Fruit fly (Drosophila melanogaster) whole organism, embryonic: ENCODE measurements around the gene Tsen34.

Source experiments
- Bdp1 ChIP-seq: fragments of 200-800 bp; sonication (Bioruptor generic); optimal IDR thresholded peaks from 3 replicates; lab custom pipeline; 2016; ENCODE audit warnings: missing biosample characterization, missing genetic modification characterization
- CG10654 ChIP-seq: fragments of 200-800 bp; sonication (Bioruptor generic); optimal IDR thresholded peaks from 2 replicates; lab custom pipeline; 2016; ENCODE audit warnings: missing biosample characterization, missing genetic modification characterization
- CG10959 ChIP-seq: fragments of 200-800 bp; sonication (Bioruptor generic); IDR thresholded peaks from 2 replicates; pipeline ENCODE4 v1.3.6; 2022; ENCODE audit warnings: missing biosample characterization, missing genetic modification characterization
- CG11398 ChIP-seq: fragments of 200-800 bp; sonication (Bioruptor generic); optimal IDR thresholded peaks from 2 replicates; lab custom pipeline; 2016; ENCODE audit warnings: missing biosample characterization, missing genetic modification characterization
- CG12942 ChIP-seq: fragments of 200-800 bp; sonication (Bioruptor generic); optimal IDR thresholded peaks from 3 replicates; lab custom pipeline; 2016; ENCODE audit warnings: missing biosample characterization, missing genetic modification characterization
- CG13123 ChIP-seq: fragments of 200-800 bp; sonication (Bioruptor generic); optimal IDR thresholded peaks from 2 replicates; lab custom pipeline; 2016; ENCODE audit warnings: missing biosample characterization, missing genetic modification characterization
- CG15011 ChIP-seq: fragments of 200-800 bp; sonication (Bioruptor generic); optimal IDR thresholded peaks from 3 replicates; lab custom pipeline; 2018; ENCODE audit warnings: missing biosample characterization, mild to moderate bottlenecking, missing genetic modification characterization
- CG1529 ChIP-seq: fragments of 200-800 bp; sonication (Bioruptor generic); optimal IDR thresholded peaks from 3 replicates; lab custom pipeline; 2018; ENCODE audit warnings: missing biosample characterization, missing genetic modification characterization
- CG17186 ChIP-seq: fragments of 200-800 bp; sonication (Bioruptor generic); optimal IDR thresholded peaks from 3 replicates; lab custom pipeline; 2017; ENCODE audit warnings: missing biosample characterization, missing genetic modification reagents, missing genetic modification characterization
- CG17385 ChIP-seq: fragments of 200-800 bp; sonication (Bioruptor generic); optimal IDR thresholded peaks from 3 replicates; lab custom pipeline; 2018; ENCODE audit warnings: missing biosample characterization, mild to moderate bottlenecking, missing genetic modification characterization
- CG17568 ChIP-seq: fragments of 200-800 bp; sonication (Bioruptor generic); optimal IDR thresholded peaks from 2 replicates; lab custom pipeline; 2018; ENCODE audit warnings: missing biosample characterization, mild to moderate bottlenecking, missing genetic modification characterization, moderate library complexity
- CG17912 ChIP-seq: fragments of 200-800 bp; sonication (Bioruptor generic); optimal IDR thresholded peaks from 2 replicates; lab custom pipeline; 2018; ENCODE audit warnings: missing biosample characterization, mild to moderate bottlenecking, missing genetic modification characterization
- CG18619 ChIP-seq: fragments of 200-800 bp; sonication (Bioruptor generic); optimal IDR thresholded peaks from 3 replicates; lab custom pipeline; 2017; ENCODE audit warnings: missing biosample characterization, mild to moderate bottlenecking, missing genetic modification characterization
- CG2199 ChIP-seq: fragments of 200-800 bp; sonication (Bioruptor generic); IDR thresholded peaks from 3 replicates; pipeline ENCODE4 v1.3.6; 2022; ENCODE audit warnings: missing biosample characterization, missing genetic modification characterization
- CG30431 ChIP-seq: fragments of 200-800 bp; sonication (Bioruptor generic); optimal IDR thresholded peaks from 2 replicates; lab custom pipeline; 2017; ENCODE audit warnings: missing biosample characterization, missing genetic modification characterization
- CG3407 ChIP-seq: fragments of 200-800 bp; sonication (Bioruptor generic); optimal IDR thresholded peaks from 2 replicates; lab custom pipeline; 2018; ENCODE audit warnings: missing biosample characterization, mild to moderate bottlenecking, missing genetic modification characterization
- CG34376 ChIP-seq: fragments of 200-800 bp; sonication (Bioruptor generic); optimal IDR thresholded peaks from 2 replicates; lab custom pipeline; 2018; ENCODE audit warnings: missing biosample characterization, mild to moderate bottlenecking, missing genetic modification characterization
- CG6683 ChIP-seq: fragments of 200-800 bp; sonication (Bioruptor generic); optimal IDR thresholded peaks from 2 replicates; lab custom pipeline; 2017; ENCODE audit warnings: missing biosample characterization, mild to moderate bottlenecking, missing genetic modification characterization, missing genetic modification reagents
- CG9215 ChIP-seq: fragments of 200-800 bp; sonication (Bioruptor generic); IDR thresholded peaks from 2 replicates; pipeline ENCODE4 v1.3.6; 2022; ENCODE audit warnings: missing biosample characterization, missing genetic modification characterization
- CG9609 ChIP-seq: fragments of 200-800 bp; sonication (Bioruptor generic); optimal IDR thresholded peaks from 3 replicates; lab custom pipeline; 2016; ENCODE audit warnings: missing biosample characterization, missing genetic modification characterization
- CG9817 ChIP-seq: fragments of 200-800 bp; sonication (Bioruptor generic); optimal IDR thresholded peaks from 2 replicates; lab custom pipeline; 2018; ENCODE audit warnings: missing biosample characterization, mild to moderate bottlenecking, missing genetic modification characterization, moderate library complexity
- CG9932 ChIP-seq: fragments of 200-800 bp; sonication (Bioruptor generic); IDR thresholded peaks from 2 replicates; pipeline ENCODE4 v1.3.6; 2022; ENCODE audit warnings: missing biosample characterization, missing genetic modification characterization
- D19B ChIP-seq: fragments of 200-800 bp; sonication (Bioruptor generic); optimal IDR thresholded peaks from 2 replicates; lab custom pipeline; 2017; ENCODE audit warnings: missing biosample characterization, mild to moderate bottlenecking, missing genetic modification characterization
- H15 ChIP-seq: fragments of 200-800 bp; sonication (Bioruptor generic); IDR thresholded peaks from 3 replicates; pipeline ENCODE4 v1.3.6; 2022; ENCODE audit warnings: missing biosample characterization, missing genetic modification characterization
- Hmx ChIP-seq: fragments of 200-800 bp; sonication (Bioruptor generic); optimal IDR thresholded peaks from 2 replicates; lab custom pipeline; 2016; ENCODE audit warnings: missing biosample characterization, missing genetic modification characterization
- Hr3 ChIP-seq: fragments of 200-800 bp; sonication (Bioruptor generic); optimal IDR thresholded peaks from 3 replicates; lab custom pipeline; 2016; ENCODE audit warnings: missing biosample characterization, missing genetic modification characterization
- Meics ChIP-seq: fragments of 200-800 bp; sonication (Bioruptor generic); optimal IDR thresholded peaks from 2 replicates; lab custom pipeline; 2017; ENCODE audit warnings: missing biosample characterization, mild to moderate bottlenecking, missing genetic modification characterization
- NK7.1 ChIP-seq: fragments of 200-800 bp; sonication (Bioruptor generic); optimal IDR thresholded peaks from 3 replicates; lab custom pipeline; 2016; ENCODE audit warnings: missing biosample characterization, missing genetic modification characterization
- Stat92E ChIP-seq, 3 experiments: fragments of >200 bp in 2 of 3; fragments of 200-800 bp in 1 of 3; sonication (Bioruptor generic) in 1 of 3; optimal IDR thresholded peaks; 2 replicates each; lab custom pipeline; 2017 to 2019; ENCODE audit warnings: missing biosample characterization in 3 of 3, missing genetic modification characterization in 3 of 3, mild to moderate bottlenecking in 1 of 3, moderate library complexity in 1 of 3
- abd-A ChIP-seq: fragments of 200-800 bp; sonication (Bioruptor generic); optimal IDR thresholded peaks from 3 replicates; lab custom pipeline; 2019; ENCODE audit warnings: missing biosample characterization, mild to moderate bottlenecking, missing genetic modification characterization, moderate library complexity
- ap ChIP-seq: fragments of 200-800 bp; sonication (Bioruptor generic); IDR thresholded peaks from 2 replicates; pipeline ENCODE4 v1.3.6; 2022; ENCODE audit warnings: missing biosample characterization, missing genetic modification characterization
- bowl ChIP-seq: fragments of 200-800 bp; sonication (Bioruptor generic); IDR thresholded peaks from 2 replicates; pipeline ENCODE4 v1.3.6; 2022; ENCODE audit warnings: missing biosample characterization, missing genetic modification characterization
- chif ChIP-seq, 2 experiments: fragments of 200-800 bp; sonication (Bioruptor generic); optimal IDR thresholded peaks; 3 replicates each; lab custom pipeline; 2016; ENCODE audit warnings: missing biosample characterization in 2 of 2, missing genetic modification characterization in 2 of 2
- crp ChIP-seq, 2 experiments: fragments of 200-800 bp; sonication (Bioruptor generic); optimal IDR thresholded peaks; 2 replicates in 1 of 2; 3 replicates in 1 of 2; lab custom pipeline; 2017; ENCODE audit warnings: missing biosample characterization in 2 of 2, missing genetic modification characterization in 2 of 2, mild to moderate bottlenecking in 1 of 2, moderate library complexity in 1 of 2
- ems ChIP-seq: fragments of 200-800 bp; sonication (Bioruptor generic); optimal IDR thresholded peaks from 3 replicates; lab custom pipeline; 2016; ENCODE audit warnings: missing biosample characterization, missing genetic modification characterization
- en ChIP-seq: fragments of 200-800 bp; sonication (Bioruptor generic); optimal IDR thresholded peaks from 2 replicates; lab custom pipeline; 2016; ENCODE audit warnings: missing biosample characterization, missing genetic modification characterization
- grn ChIP-seq: fragments of 200-800 bp; sonication (Bioruptor generic); optimal IDR thresholded peaks from 3 replicates; lab custom pipeline; 2017; ENCODE audit warnings: missing biosample characterization, missing genetic modification characterization
- gro ChIP-seq: fragments of 200-800 bp; sonication (Bioruptor generic); optimal IDR thresholded peaks from 2 replicates; lab custom pipeline; 2016; ENCODE audit warnings: missing biosample characterization, missing genetic modification characterization
- hb ChIP-seq: fragments of 200-800 bp; sonication (Bioruptor generic); IDR thresholded peaks from 3 replicates; pipeline ENCODE4 v1.3.6; 2022; ENCODE audit warnings: missing biosample characterization, missing genetic modification characterization; ENCODE audit not compliant: partially characterized antibody
- her ChIP-seq: fragments of 200-800 bp; sonication (Bioruptor generic); optimal IDR thresholded peaks from 2 replicates; lab custom pipeline; 2016; ENCODE audit warnings: missing biosample characterization, missing genetic modification characterization
- ken ChIP-seq: fragments of 200-800 bp; sonication (Bioruptor generic); IDR thresholded peaks from 3 replicates; pipeline ENCODE4 v1.3.6; 2022; ENCODE audit warnings: missing biosample characterization, missing genetic modification characterization
- lbe ChIP-seq: fragments of 200-800 bp; sonication (Bioruptor generic); optimal IDR thresholded peaks from 2 replicates; lab custom pipeline; 2016; ENCODE audit warnings: missing biosample characterization, mild to moderate bottlenecking, missing genetic modification characterization
- nerfin-2 ChIP-seq: fragments of 200-800 bp; sonication (Bioruptor generic); IDR thresholded peaks from 2 replicates; pipeline ENCODE4 v1.3.6; 2022; ENCODE audit warnings: missing biosample characterization, missing genetic modification characterization; ENCODE audit not compliant: partially characterized antibody
- pita ChIP-seq: fragments of 200-800 bp; sonication (Bioruptor generic); optimal IDR thresholded peaks from 2 replicates; lab custom pipeline; 2017; ENCODE audit warnings: missing biosample characterization, mild to moderate bottlenecking, missing genetic modification characterization
- rib ChIP-seq: fragments of 200-800 bp; sonication (Bioruptor generic); IDR thresholded peaks from 2 replicates; pipeline ENCODE4 v1.3.6; 2022; ENCODE audit warnings: missing biosample characterization, missing genetic modification characterization
- sens-2 ChIP-seq: fragments of 200-800 bp; sonication (Bioruptor generic); IDR thresholded peaks from 2 replicates; pipeline ENCODE4 v1.3.6; 2022; ENCODE audit warnings: missing biosample characterization, missing genetic modification characterization
- slp2 ChIP-seq: fragments of 200-800 bp; sonication (Bioruptor generic); optimal IDR thresholded peaks from 2 replicates; lab custom pipeline; 2016; ENCODE audit warnings: missing biosample characterization, missing genetic modification characterization
- tio ChIP-seq: fragments of 200-800 bp; sonication (Bioruptor generic); optimal IDR thresholded peaks from 2 replicates; lab custom pipeline; 2017; ENCODE audit warnings: missing biosample characterization, missing genetic modification characterization, inconsistent platforms
- usp ChIP-seq: fragments of >200 bp; optimal IDR thresholded peaks from 2 replicates; lab custom pipeline; 2017; ENCODE audit warnings: missing biosample characterization, missing genetic modification characterization

The Tsen34 gene

DNA sequence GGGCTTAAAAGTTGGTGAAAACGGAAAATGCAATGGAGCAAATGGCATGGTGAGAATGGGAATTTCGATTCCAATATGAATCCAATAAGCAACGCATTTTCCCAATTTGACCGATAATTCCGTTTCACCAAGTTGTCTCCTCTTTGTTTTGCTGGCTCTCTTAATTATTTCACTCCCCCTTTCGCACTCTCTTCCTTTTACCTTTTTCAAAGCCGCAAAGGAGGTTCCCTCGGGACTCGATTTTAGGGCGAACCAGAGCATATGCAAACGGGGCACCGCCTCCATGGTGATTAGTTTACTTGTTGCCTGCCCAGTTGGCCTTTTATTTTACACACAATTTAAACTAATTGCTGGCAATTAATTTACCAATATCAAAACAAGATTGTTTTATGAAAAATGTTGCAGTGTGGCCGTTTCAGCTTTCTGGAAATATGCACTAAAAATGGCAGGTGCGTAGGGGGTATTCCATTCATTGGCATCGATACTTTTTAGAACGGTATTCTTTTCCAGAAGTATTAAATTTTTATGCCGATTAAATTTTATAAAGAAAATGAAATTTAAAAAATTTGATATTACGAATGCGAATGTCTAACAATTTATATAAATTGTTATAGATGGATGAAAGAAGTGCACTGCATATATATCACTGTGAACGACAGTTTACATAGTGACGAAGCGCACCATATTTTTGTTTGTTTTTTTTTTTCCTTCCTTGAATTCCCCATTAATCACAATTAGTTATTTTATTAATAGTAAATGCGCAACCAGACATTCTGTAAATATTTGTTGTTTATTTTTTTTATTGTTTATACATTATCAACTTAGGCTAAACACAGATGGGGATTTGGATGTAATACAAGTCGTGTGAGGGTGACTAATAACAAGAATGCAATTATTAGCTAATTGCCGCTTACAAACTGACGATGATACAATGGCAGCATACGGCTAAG lies 14.3 kb upstream of the Tsen34 start, which contains the start of gene mop (continued):
- TF ChIP-seq CG9932 (GFP tag; lab: Robert Waterston, UW): peak; percentile 66
- no peak for TF ChIP-seq CG10654
- TF ChIP-seq CG17385 (GFP tag; lab: Kevin White, UChicago): no peak
- no peak for TF ChIP-seq pita (GFP tag; lab: Kevin White, UChicago)
- TF ChIP-seq ap: peak; percentile 43; the same call in 1 of the 2 replicates
- TF ChIP-seq CG1529: no peak
- no peak for TF ChIP-seq Bdp1 (GFP tag; lab: Kevin White, UChicago)
- TF ChIP-seq CG30431 (GFP tag; lab: Kevin White, UChicago): no peak
- TF ChIP-seq CG9609: peak; percentile 12
- no peak for TF ChIP-seq CG17186 (GFP tag; lab: Kevin White, UChicago)
- TF ChIP-seq CG6683 (GFP tag; lab: Kevin White, UChicago): no peak
- TF ChIP-seq her: peak; percentile 0
- no peak for TF ChIP-seq chif (GFP tag; optimal IDR thresholded peaks at IDR 0.05; lab: Kevin White, UChicago)
- TF ChIP-seq lbe (GFP tag; lab: Kevin White, UChicago): no peak
- no peak for TF ChIP-seq abd-A (tag; lab: Kevin White, UChicago)
- no peak for TF ChIP-seq grn (GFP tag; lab: Kevin White, UChicago)
- TF ChIP-seq hb (GFP tag; lab: Robert Waterston, UW): no peak
- no peak for TF ChIP-seq slp2 (GFP tag; lab: Kevin White, UChicago)
- no peak for TF ChIP-seq Hmx (GFP tag; lab: Kevin White, UChicago)
- TF ChIP-seq D19B: no peak
- TF ChIP-seq CG18619: no peak
- no peak for TF ChIP-seq crp (GFP tag; optimal IDR thresholded peaks at IDR 0.05; lab: Kevin White, UChicago)
- no peak for TF ChIP-seq en (GFP tag; lab: Kevin White, UChicago)
- TF ChIP-seq nerfin-2 (GFP tag; lab: Robert Waterston, UW): no peak
- no peak for TF ChIP-seq CG34376 (GFP tag; lab: Kevin White, UChicago)
- TF ChIP-seq gro (GFP tag; lab: Kevin White, UChicago): no peak
- peak; percentile 23; the same call in 1 of the 2 replicates for TF ChIP-seq CG9215 (GFP tag; lab: Robert Waterston, UW)
- no peak for TF ChIP-seq CG11398
- TF ChIP-seq CG15011 (GFP tag; lab: Kevin White, UChicago): no peak
- no peak for TF ChIP-seq CG13123 (GFP tag; lab: Kevin White, UChicago)
- no peak for TF ChIP-seq CG2199
- no peak for TF ChIP-seq tio
- TF ChIP-seq rib (GFP tag; lab: Robert Waterston, UW): 0 out of 2 replicates have a peak, but pooled peaks have one; percentile 39
- TF ChIP-seq NK7.1 (GFP tag; lab: Kevin White, UChicago): peak; percentile 17
- peak; percentile 2 for TF ChIP-seq CG9817 (tag; lab: Kevin White, UChicago)
- 0 out of 2 replicates have a peak, but pooled peaks have one; percentile 20 for TF ChIP-seq CG10959 (GFP tag; lab: Robert Waterston, UW)
- TF ChIP-seq ems (GFP tag; lab: Kevin White, UChicago): peak; percentile 23
- TF ChIP-seq ken: 0 out of 3 replicates have a peak, but pooled peaks have one; percentile 45
- TF ChIP-seq CG17912: no peak
- TF ChIP-seq usp (GFP tag; lab: Kevin White, UChicago): no peak
- TF ChIP-seq Hr3 (GFP tag; lab: Kevin White, UChicago): peak; percentile 33
- TF ChIP-seq sens-2 (GFP tag; lab: Robert Waterston, UW): no peak
- peak; percentile 96 for TF ChIP-seq Meics (GFP tag; lab: Kevin White, UChicago)
- no peak for TF ChIP-seq CG17568 (GFP tag; lab: Kevin White, UChicago)
- TF ChIP-seq bowl: no peak
- peak in 1 of 3 experiments; percentile 62 for TF ChIP-seq Stat92E (GFP tag; optimal IDR thresholded peaks at IDR 0.05; lab: Kevin White, UChicago)
- no peak for TF ChIP-seq CG12942 (GFP tag; lab: Kevin White, UChicago)
- 0 out of 3 replicates have a peak, but pooled peaks have one; percentile 20 for TF ChIP-seq H15
- no peak for TF ChIP-seq CG3407
